Fruit fly (Drosophila melanogaster) whole organism, larva: Measurements from ENCODE around the gene Pvf2.

ENCODE experiments used
- noc ChIP-seq: fragments of 200-800 bp; sonication (Bioruptor generic); optimal IDR thresholded peaks from 3 replicates; lab custom pipeline; 2019; ENCODE audit warnings: missing biosample characterization, mild to moderate bottlenecking, missing genetic modification characterization, moderate library complexity

Pvf2 gene

DNA sequence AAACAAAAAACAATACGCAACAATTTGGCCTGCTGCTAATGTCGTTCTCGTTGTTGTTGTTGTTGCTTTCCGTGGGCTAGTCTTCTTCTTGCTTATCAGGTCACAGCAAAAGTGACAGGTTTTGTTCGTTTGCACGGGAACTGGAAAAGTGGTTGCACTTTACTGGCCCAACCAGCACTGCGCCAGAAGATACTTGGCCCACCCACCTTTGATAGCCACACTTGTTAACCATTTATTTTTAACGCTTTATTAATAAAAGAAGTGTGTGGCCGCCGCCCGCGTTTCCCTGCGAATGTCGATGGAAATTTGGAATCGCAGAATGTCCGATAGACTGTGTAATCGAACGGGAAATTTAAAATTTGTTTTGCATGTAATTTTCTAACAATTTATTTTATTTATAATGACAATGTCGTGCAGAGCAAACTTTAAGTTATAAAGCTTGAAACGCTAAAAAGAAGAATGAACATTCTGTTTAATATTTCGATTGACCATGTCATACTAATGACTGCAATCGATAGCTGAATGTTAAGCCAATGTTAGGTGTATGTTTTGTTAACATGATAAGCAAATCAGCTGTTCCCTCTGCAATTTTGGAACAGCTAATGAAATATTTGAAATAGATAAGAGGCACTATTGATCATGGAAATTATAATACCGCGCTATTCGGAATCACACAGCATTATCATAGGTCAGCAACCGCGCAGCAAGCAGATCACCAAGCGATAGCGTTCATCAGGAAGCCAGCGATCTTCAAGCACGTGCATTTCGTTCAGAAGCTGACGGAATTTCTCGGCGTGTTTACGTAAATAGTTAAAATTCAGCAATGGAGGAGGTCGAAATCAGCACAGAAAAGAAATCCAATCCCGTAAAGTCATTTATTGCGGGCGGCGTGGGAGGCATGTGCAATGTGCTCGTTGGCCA, 57.2 kb downstream of the Pvf2 start, which contains the start of the genes CG31908 and MME1:
Gene CG31908 (minus strand): TSS at position 402 of the 921 bp plus-strand sequence.
Gene MME1 (plus strand): TSS at position 539 of the 921 bp plus-strand sequence.
- no peak for TF ChIP-seq noc (tag; lab: Kevin White, UChicago)

DNA sequence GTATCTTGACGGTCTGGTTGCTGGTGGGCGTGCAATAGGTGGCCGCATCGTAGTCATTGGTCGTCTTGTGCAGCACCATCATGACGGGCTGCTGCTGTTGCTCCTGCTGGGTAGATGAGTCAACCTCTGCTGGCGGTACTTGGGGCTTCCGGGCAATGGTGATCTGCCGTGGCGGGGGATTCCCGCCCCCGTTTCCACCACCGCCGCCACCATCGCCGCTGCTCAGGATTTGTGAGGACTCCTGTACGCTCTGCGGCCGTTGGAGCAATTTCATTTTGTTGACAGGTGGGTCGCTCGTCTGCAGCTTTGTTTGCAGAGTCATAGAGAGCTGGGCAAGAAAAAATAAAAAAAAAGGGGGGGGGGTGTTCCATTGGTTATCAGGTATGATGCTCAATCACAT, 58.1 kb downstream of the Pvf2 start:
- TF ChIP-seq noc (tag; lab: Kevin White, UChicago) = no peak

DNA sequence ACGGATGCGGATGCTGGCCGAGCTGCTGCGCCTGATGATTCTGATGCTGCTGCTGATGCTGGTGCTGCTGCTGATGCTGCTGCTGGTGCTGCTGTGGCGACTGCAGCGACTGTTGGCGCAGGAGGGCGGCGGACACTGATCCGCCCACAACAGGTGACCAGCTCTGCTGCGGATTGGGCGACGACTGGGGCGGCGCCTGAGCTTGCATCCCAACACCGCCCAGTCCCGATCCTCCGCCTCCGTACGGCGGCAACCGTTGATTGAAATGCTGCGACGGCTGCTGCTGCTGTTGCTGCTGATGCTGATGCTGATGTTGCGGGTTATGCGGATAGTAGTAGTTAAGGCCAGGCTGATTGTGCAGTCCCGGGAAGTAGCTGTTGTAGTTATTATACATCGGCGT, 59.2 kb downstream of the Pvf2 start:
- no peak for TF ChIP-seq noc (tag; lab: Kevin White, UChicago)

DNA sequence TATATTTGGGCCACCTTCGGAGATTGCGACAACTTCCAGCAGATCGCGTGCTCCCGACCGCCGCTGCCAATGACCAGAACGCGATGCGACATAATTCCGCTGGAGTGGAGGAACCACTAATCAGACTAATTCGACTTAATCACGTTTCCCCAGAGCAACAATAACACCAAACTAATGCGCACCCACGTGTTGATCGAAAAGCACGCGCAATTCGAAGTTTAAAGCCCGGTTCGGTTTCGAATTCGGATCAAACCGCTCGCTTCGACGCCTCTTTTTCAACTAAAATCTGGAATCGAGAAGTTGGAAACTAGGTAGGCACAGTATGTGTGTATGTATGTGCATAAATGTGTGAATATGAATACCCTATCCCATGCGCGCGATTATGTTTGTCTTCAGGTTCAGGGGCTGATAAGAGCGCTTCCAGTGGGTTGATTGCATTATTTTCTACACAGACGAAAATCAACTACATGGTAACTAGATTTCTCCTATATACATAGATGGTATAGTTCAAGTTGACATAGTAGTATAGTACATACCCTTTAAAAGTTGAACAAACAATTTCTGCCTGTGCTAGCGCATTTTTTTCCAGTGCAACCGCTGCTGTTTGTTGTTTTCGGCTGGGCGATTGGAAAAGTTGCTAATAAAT, 60.7 kb downstream of the Pvf2 start, which contains the start of gene Gart:
Gene Gart (minus strand): TSS at position 285 of the 646 bp plus-strand sequence.
- peak; percentile 80 for TF ChIP-seq noc (tag; lab: Kevin White, UChicago)

DNA sequence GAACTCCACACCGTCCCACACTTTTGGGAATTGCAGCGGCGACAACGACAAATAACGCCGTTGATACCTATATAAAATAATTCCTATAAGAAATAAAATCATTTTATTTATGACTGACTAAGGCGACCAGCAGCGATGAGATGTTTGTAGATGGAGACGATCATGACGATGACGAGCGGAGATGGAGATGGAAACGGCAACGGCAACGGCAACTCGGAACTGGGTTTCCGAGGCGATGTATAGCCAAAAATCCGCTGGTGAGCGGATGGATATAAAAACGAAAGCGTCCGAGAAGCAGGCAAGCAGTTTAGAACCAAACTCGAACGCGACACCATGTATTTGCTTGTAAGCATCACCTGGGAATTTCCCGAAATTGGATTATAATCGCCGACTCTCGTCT, 63.1 kb downstream of the Pvf2 start, which contains the start of gene Pcp:
Gene Pcp (plus strand): TSS at position 301 of the 400 bp plus-strand sequence.
- no peak for TF ChIP-seq noc (tag; lab: Kevin White, UChicago)
